Worm (Caenorhabditis elegans) whole organism, late embryonic: ENCODE measurements around the gene nlp-1.

Source experiments
- Y22D7AL.16 ChIP-seq: sonication (generic microtip); optimal IDR thresholded peaks from 2 replicates; lab custom pipeline; 2016; ENCODE audit warnings: missing genetic modification characterization, missing compliant biosample characterization
- nhr-11 ChIP-seq: fragments of 150-350 bp; optimal IDR thresholded peaks from 2 replicates; lab custom pipeline; 2014; ENCODE audit warnings: missing biosample characterization, missing genetic modification characterization
- pros-1 ChIP-seq: fragments of 150-350 bp; optimal IDR thresholded peaks from 2 replicates; lab custom pipeline; 2014; ENCODE audit warnings: missing biosample characterization, missing genetic modification reagents, missing genetic modification characterization
- sox-4 ChIP-seq: sonication (generic microtip); optimal IDR thresholded peaks from 2 replicates; lab custom pipeline; 2017; ENCODE audit warnings: mild to moderate bottlenecking, missing genetic modification characterization, inconsistent platforms, missing compliant biosample characterization

DNA sequence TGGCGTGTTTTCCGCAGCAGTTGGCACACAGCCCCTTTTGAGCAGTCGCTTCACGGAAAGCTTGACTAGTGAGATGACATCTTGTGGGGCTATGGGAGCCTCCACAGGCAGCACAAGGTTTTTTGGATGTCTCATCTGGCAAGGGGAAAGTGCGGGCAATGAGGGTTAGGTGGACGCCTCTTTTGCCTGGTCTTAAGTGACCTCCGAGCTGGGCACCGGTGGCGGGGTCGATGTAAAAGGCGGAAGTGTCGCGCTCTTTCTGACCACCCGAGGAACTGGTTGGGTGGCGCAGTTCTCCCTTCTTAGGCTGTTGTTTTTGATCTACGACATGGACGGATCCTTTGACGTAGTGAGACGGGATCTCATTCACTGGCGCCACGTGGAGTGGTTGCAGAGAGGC is 24.0 kb downstream of the nlp-1 start:
- TF ChIP-seq nhr-11 (tag; lab: Kevin White, UChicago) (no peak), Y22D7AL.16 (no peak), sox-4 (tag; lab: Kevin White, UChicago) (no peak), pros-1 (tag; lab: Kevin White, UChicago) (no peak)
